Fruit fly (Drosophila melanogaster): ENCODE data around the gene CG31709.

CG31709 gene

dm6 chr2L:9539988-9540573, 39.4 kb downstream of the CG31709 start, which contains the start of gene CG17855 (continued):
- TF ChIP-seq HHEX (GFP tag; optimal IDR thresholded peaks at IDR 0.05), result no peak
- TF ChIP-seq CG11085 (GFP tag; IDR thresholded peaks at IDR 0.05), result no peak
- peak; percentile 33; the same call in 1 of the 2 replicates for TF ChIP-seq CG13287 (GFP tag; IDR thresholded peaks at IDR 0.05; ENCODE audit: partially characterized antibody)
- no peak for TF ChIP-seq Hsf (GFP tag; optimal IDR thresholded peaks at IDR 0.05)
- TF ChIP-seq Dip2 (GFP tag; IDR thresholded peaks at IDR 0.05), result no peak
- no peak for TF ChIP-seq bigmax (GFP tag; optimal IDR thresholded peaks at IDR 0.05)
- TF ChIP-seq Xrp1 (GFP tag; IDR thresholded peaks at IDR 0.05), result no peak
- no peak for TF ChIP-seq ATbp (GFP tag; optimal IDR thresholded peaks at IDR 0.05)
- peak; percentile 6 for TF ChIP-seq Dek (tag; optimal IDR thresholded peaks at IDR 0.05)
- TF ChIP-seq esg (GFP tag; conservative IDR thresholded peaks at IDR 0.05), result no peak
- TF ChIP-seq hth (optimal IDR thresholded peaks at IDR 0.05), result no peak
- TF ChIP-seq Gug (GFP tag; IDR thresholded peaks at IDR 0.05), result no peak

dm6 chr2L:9529858-9530378, 49.5 kb downstream of the CG31709 start:
- TF ChIP-seq sisA (GFP tag; IDR thresholded peaks at IDR 0.05), result no peak
- no peak for TF ChIP-seq bab2 (GFP tag; optimal IDR thresholded peaks at IDR 0.05)
- TF ChIP-seq CG6272 (GFP tag; IDR thresholded peaks at IDR 0.05), result no peak
- no peak for TF ChIP-seq nerfin-2 (GFP tag; IDR thresholded peaks at IDR 0.05; ENCODE audit: partially characterized antibody)
- TF ChIP-seq caup (GFP tag; optimal IDR thresholded peaks at IDR 0.05; ENCODE audit: severe bottlenecking), result peak; percentile 57
- peak; percentile 2 for TF ChIP-seq CG13296 (GFP tag; optimal IDR thresholded peaks at IDR 0.05)
- peak in 1 of 2 experiments; percentile 34 for TF ChIP-seq Pdp1 (GFP tag; optimal IDR thresholded peaks at IDR 0.05)
- TF ChIP-seq Hmx (GFP tag; optimal IDR thresholded peaks at IDR 0.05), result no peak
- no peak for TF ChIP-seq lmd (GFP tag; IDR thresholded peaks at IDR 0.05)
- peak; percentile 60 for TF ChIP-seq CG34376 (GFP tag; optimal IDR thresholded peaks at IDR 0.05)
- TF ChIP-seq ato (GFP tag; IDR thresholded peaks at IDR 0.05; ENCODE audit: partially characterized antibody), result no peak
- TF ChIP-seq her (GFP tag; optimal IDR thresholded peaks at IDR 0.05), result no peak
- TF ChIP-seq cato (GFP tag; optimal IDR thresholded peaks at IDR 0.05; ENCODE audit: borderline replicate concordance), result no peak
- TF ChIP-seq CG18476 (GFP tag; optimal IDR thresholded peaks at IDR 0.05), result no peak
- no peak for TF ChIP-seq CG1602 (GFP tag; optimal IDR thresholded peaks at IDR 0.05)
- peak; percentile 5 for TF ChIP-seq CG2120 (GFP tag; optimal IDR thresholded peaks at IDR 0.05)
- peak; percentile 46 for TF ChIP-seq exex (tag; optimal IDR thresholded peaks at IDR 0.05)
- peak; percentile 5 for TF ChIP-seq gro (GFP tag; optimal IDR thresholded peaks at IDR 0.05)
- peak; percentile 23 for TF ChIP-seq CG15479 (GFP tag; optimal IDR thresholded peaks at IDR 0.05)
- TF ChIP-seq stc (GFP tag; IDR thresholded peaks at IDR 0.05), result no peak
- TF ChIP-seq mld (GFP tag; IDR thresholded peaks at IDR 0.05; ENCODE audit: partially characterized antibody), result no peak
- TF ChIP-seq CoRest (tag; optimal IDR thresholded peaks at IDR 0.05), result no peak
- no peak for TF ChIP-seq oc (tag; optimal IDR thresholded peaks at IDR 0.05)
- peak; percentile 18 for TF ChIP-seq Fer1 (GFP tag; optimal IDR thresholded peaks at IDR 0.05)
- no peak for TF ChIP-seq esg (GFP tag; conservative IDR thresholded peaks at IDR 0.05)
- TF ChIP-seq CG17328 (GFP tag; IDR thresholded peaks at IDR 0.05), result no peak
- no peak for TF ChIP-seq jumu (GFP tag; optimal IDR thresholded peaks at IDR 0.05)
- no peak for TF ChIP-seq Neu2 (GFP tag; optimal IDR thresholded peaks at IDR 0.05; ENCODE audit: borderline replicate concordance)
- TF ChIP-seq Meics (GFP tag; optimal IDR thresholded peaks at IDR 0.05), result peak; percentile 34
- TF ChIP-seq CG17612 (GFP tag; IDR thresholded peaks at IDR 0.05), result no peak
- no peak for TF ChIP-seq Poxn (GFP tag; IDR thresholded peaks at IDR 0.05)
- TF ChIP-seq Lhr (GFP tag; optimal IDR thresholded peaks at IDR 0.05), result no peak
- TF ChIP-seq CG32767 (GFP tag; IDR thresholded peaks at IDR 0.05), result no peak
- no peak for TF ChIP-seq Atf3 (GFP tag; optimal IDR thresholded peaks at IDR 0.05)
- TF ChIP-seq pzg (GFP tag; optimal IDR thresholded peaks at IDR 0.05), result no peak
- TF ChIP-seq CG17186 (GFP tag; optimal IDR thresholded peaks at IDR 0.05), result no peak
- TF ChIP-seq Nf-YA (GFP tag; IDR thresholded peaks at IDR 0.05), result no peak
- TF ChIP-seq CG13424 (tag; optimal IDR thresholded peaks at IDR 0.05), result no peak

Measured in whole organism, embryonic.